Fruit fly (Drosophila melanogaster) whole organism, embryonic: Measurements from ENCODE around the gene Ir92a.
A peak's percentile ranks its signal among the peaks of the same experiment; 100 is the strongest.

Experiments
- ATbp ChIP-seq: fragments of 200-800 bp; sonication (Bioruptor generic); optimal IDR thresholded peaks from 2 replicates; lab custom pipeline; 2017; ENCODE audit warnings: missing biosample characterization, mild to moderate bottlenecking, missing genetic modification characterization, missing genetic modification reagents
- Antp ChIP-seq: fragments of 200-800 bp; sonication (Bioruptor generic); optimal IDR thresholded peaks from 3 replicates; lab custom pipeline; 2016; ENCODE audit warnings: missing biosample characterization, missing genetic modification characterization
- Bteb2 ChIP-seq: fragments of 200-800 bp; sonication (Bioruptor generic); optimal IDR thresholded peaks from 2 replicates; lab custom pipeline; 2016; ENCODE audit warnings: missing biosample characterization, missing genetic modification characterization
- CG10267 ChIP-seq: fragments of 200-800 bp; sonication (Bioruptor generic); optimal IDR thresholded peaks from 2 replicates; lab custom pipeline; 2018; ENCODE audit warnings: missing biosample characterization, mild to moderate bottlenecking, missing genetic modification characterization, moderate library complexity
- CG10654 ChIP-seq: fragments of 200-800 bp; sonication (Bioruptor generic); optimal IDR thresholded peaks from 2 replicates; lab custom pipeline; 2016; ENCODE audit warnings: missing biosample characterization, missing genetic modification characterization
- CG12659 ChIP-seq: fragments of 200-800 bp; sonication (Bioruptor generic); optimal IDR thresholded peaks from 3 replicates; lab custom pipeline; 2017; ENCODE audit warnings: mild to moderate bottlenecking, missing biosample characterization, missing genetic modification reagents, missing genetic modification characterization
- CG12769 ChIP-seq: fragments of 200-800 bp; sonication (Bioruptor generic); optimal IDR thresholded peaks from 2 replicates; lab custom pipeline; 2019; ENCODE audit warnings: missing biosample characterization, mild to moderate bottlenecking, missing genetic modification characterization, moderate library complexity
- CG15011 ChIP-seq: fragments of 200-800 bp; sonication (Bioruptor generic); optimal IDR thresholded peaks from 3 replicates; lab custom pipeline; 2018; ENCODE audit warnings: missing biosample characterization, mild to moderate bottlenecking, missing genetic modification characterization
- CG18262 ChIP-seq: fragments of 200-800 bp; optimal IDR thresholded peaks from 3 replicates; lab custom pipeline; 2019; ENCODE audit warnings: missing biosample characterization, mild to moderate bottlenecking, missing genetic modification characterization, moderate library complexity
- CG18619 ChIP-seq: fragments of 200-800 bp; sonication (Bioruptor generic); optimal IDR thresholded peaks from 3 replicates; lab custom pipeline; 2017; ENCODE audit warnings: missing biosample characterization, mild to moderate bottlenecking, missing genetic modification characterization
- CG2678 ChIP-seq: fragments of 200-800 bp; sonication (Bioruptor generic); optimal IDR thresholded peaks from 3 replicates; lab custom pipeline; 2019; ENCODE audit warnings: missing biosample characterization, mild to moderate bottlenecking, missing genetic modification characterization, moderate library complexity
- CG34422 ChIP-seq: fragments of 200-800 bp; sonication (Bioruptor generic); IDR thresholded peaks from 3 replicates; pipeline ENCODE4 v1.3.6; 2022; ENCODE audit warnings: missing biosample characterization, missing genetic modification characterization
- CG4424 ChIP-seq: fragments of 200-800 bp; sonication (Bioruptor generic); optimal IDR thresholded peaks from 3 replicates; lab custom pipeline; 2016; ENCODE audit warnings: missing biosample characterization, missing genetic modification characterization
- CG5953 ChIP-seq: fragments of 200-800 bp; sonication (Bioruptor generic); IDR thresholded peaks from 2 replicates; pipeline ENCODE4 v1.3.6; 2022; ENCODE audit warnings: missing biosample characterization, missing genetic modification characterization
- CG6272 ChIP-seq: fragments of 200-800 bp; sonication (Bioruptor generic); IDR thresholded peaks from 2 replicates; pipeline ENCODE4 v1.3.6; 2022; ENCODE audit warnings: missing biosample characterization, missing genetic modification characterization
- CG6654 ChIP-seq: fragments of 200-800 bp; sonication (Bioruptor generic); optimal IDR thresholded peaks from 2 replicates; lab custom pipeline; 2017; ENCODE audit warnings: missing biosample characterization, mild to moderate bottlenecking, missing genetic modification characterization
- CG6689 ChIP-seq: fragments of 200-800 bp; sonication (Bioruptor generic); IDR thresholded peaks from 2 replicates; pipeline ENCODE4 v1.3.6; 2022; ENCODE audit warnings: missing biosample characterization, missing genetic modification characterization
- CG6813 ChIP-seq: fragments of 200-800 bp; sonication (Bioruptor generic); optimal IDR thresholded peaks from 2 replicates; lab custom pipeline; 2017; ENCODE audit warnings: missing biosample characterization, missing genetic modification characterization, mild to moderate bottlenecking, moderate library complexity, missing genetic modification reagents
- CG8478 ChIP-seq: fragments of >200 bp; optimal IDR thresholded peaks from 2 replicates; lab custom pipeline; 2018
- CG9727 ChIP-seq: fragments of 200-800 bp; sonication (Bioruptor generic); optimal IDR thresholded peaks from 3 replicates; lab custom pipeline; 2017; ENCODE audit warnings: missing biosample characterization, mild to moderate bottlenecking, missing genetic modification characterization
- D19B ChIP-seq: fragments of 200-800 bp; sonication (Bioruptor generic); optimal IDR thresholded peaks from 2 replicates; lab custom pipeline; 2017; ENCODE audit warnings: missing biosample characterization, mild to moderate bottlenecking, missing genetic modification characterization
- E2f1 ChIP-seq: fragments of 200-800 bp; sonication (Bioruptor generic); IDR thresholded peaks from 2 replicates; pipeline ENCODE4 v1.3.6; 2022; ENCODE audit warnings: missing biosample characterization, missing genetic modification characterization
- HLH3B ChIP-seq: fragments of 200-800 bp; sonication (Bioruptor generic); IDR thresholded peaks from 2 replicates; pipeline ENCODE4 v1.3.6; 2022; ENCODE audit warnings: missing biosample characterization, missing genetic modification characterization
- Lpt ChIP-seq: fragments of >200 bp; optimal IDR thresholded peaks from 2 replicates; lab custom pipeline; 2018; ENCODE audit warnings: missing biosample characterization, missing genetic modification characterization
- NK7.1 ChIP-seq: fragments of 200-800 bp; sonication (Bioruptor generic); optimal IDR thresholded peaks from 3 replicates; lab custom pipeline; 2016; ENCODE audit warnings: missing biosample characterization, missing genetic modification characterization
- Nf-YB ChIP-seq: fragments of 200-800 bp; sonication (Bioruptor generic); optimal IDR thresholded peaks from 3 replicates; lab custom pipeline; 2019; ENCODE audit warnings: missing biosample characterization, mild to moderate bottlenecking, missing genetic modification characterization, moderate library complexity
- Rfx ChIP-seq: fragments of 200-800 bp; sonication (Bioruptor generic); IDR thresholded peaks from 2 replicates; pipeline ENCODE4 v1.3.6; 2022; ENCODE audit warnings: missing biosample characterization, missing genetic modification characterization
- Vsx1 ChIP-seq: fragments of 200-800 bp; sonication (Bioruptor generic); optimal IDR thresholded peaks from 2 replicates; lab custom pipeline; 2017; ENCODE audit warnings: missing biosample characterization, mild to moderate bottlenecking, missing genetic modification characterization, missing genetic modification reagents
- az2 ChIP-seq: fragments of 200-800 bp; sonication (Bioruptor generic); optimal IDR thresholded peaks from 3 replicates; lab custom pipeline; 2016; ENCODE audit warnings: missing biosample characterization, missing genetic modification characterization
- bbx ChIP-seq: fragments of 200-800 bp; sonication (Bioruptor generic); IDR thresholded peaks from 2 replicates; pipeline ENCODE4 v1.3.6; 2022; ENCODE audit warnings: missing biosample characterization, missing genetic modification characterization; ENCODE audit not compliant: partially characterized antibody
- cwo ChIP-seq: fragments of 200-800 bp; sonication (Bioruptor generic); optimal IDR thresholded peaks from 3 replicates; lab custom pipeline; 2017; ENCODE audit warnings: missing biosample characterization, missing genetic modification characterization, mild to moderate bottlenecking, moderate library complexity, missing genetic modification reagents
- dpn ChIP-seq, 2 experiments: fragments of 200-800 bp; sonication (Bioruptor generic); optimal IDR thresholded peaks; 3 replicates each; lab custom pipeline; 2016; ENCODE audit warnings: missing biosample characterization in 2 of 2, missing genetic modification characterization in 2 of 2
- eve ChIP-seq, 2 experiments: fragments of >200 bp; optimal IDR thresholded peaks; 2 replicates each; lab custom pipeline; 2017; ENCODE audit warnings: missing biosample characterization in 2 of 2, missing genetic modification characterization in 2 of 2
- fd102C ChIP-seq: fragments of 200-800 bp; sonication (Bioruptor generic); optimal IDR thresholded peaks from 2 replicates; lab custom pipeline; 2018; ENCODE audit warnings: missing biosample characterization, mild to moderate bottlenecking, missing genetic modification characterization, moderate library complexity
- ftz-f1 ChIP-seq: fragments of 200-800 bp; sonication (Bioruptor generic); optimal IDR thresholded peaks from 2 replicates; lab custom pipeline; 2016; ENCODE audit warnings: missing biosample characterization, missing genetic modification characterization
- gcm ChIP-seq: fragments of 200-800 bp; sonication (Bioruptor generic); optimal IDR thresholded peaks from 2 replicates; lab custom pipeline; 2019; ENCODE audit warnings: missing biosample characterization, mild to moderate bottlenecking, missing genetic modification characterization, moderate library complexity
- gsb ChIP-seq: fragments of 200-800 bp; sonication (Bioruptor generic); IDR thresholded peaks from 2 replicates; pipeline ENCODE4 v1.3.6; 2022; ENCODE audit warnings: missing biosample characterization, missing genetic modification characterization
- insv ChIP-seq, 2 experiments: fragments of 200-800 bp; sonication (Bioruptor generic); optimal IDR thresholded peaks; 3 replicates each; lab custom pipeline; 2016 to 2018; ENCODE audit warnings: missing biosample characterization in 2 of 2, missing genetic modification characterization in 2 of 2
- inv ChIP-seq: fragments of 200-800 bp; sonication (Bioruptor generic); IDR thresholded peaks from 2 replicates; pipeline ENCODE4 v1.3.6; 2022; ENCODE audit warnings: missing biosample characterization, missing genetic modification characterization; ENCODE audit not compliant: partially characterized antibody
- onecut ChIP-seq: fragments of 200-800 bp; sonication (Bioruptor generic); IDR thresholded peaks from 2 replicates; pipeline ENCODE4 v1.3.6; 2022; ENCODE audit warnings: missing biosample characterization, missing genetic modification characterization
- otp ChIP-seq: fragments of 200-800 bp; sonication (Bioruptor generic); IDR thresholded peaks from 3 replicates; pipeline ENCODE4, ENCODE4 v1.3.6; 2022; ENCODE audit warnings: missing biosample characterization, missing genetic modification characterization
- pb ChIP-seq: fragments of 200-800 bp; sonication (Bioruptor generic); optimal IDR thresholded peaks from 3 replicates; lab custom pipeline; 2016; ENCODE audit warnings: missing biosample characterization, missing genetic modification characterization
- sens ChIP-seq: fragments of 200-800 bp; sonication (Bioruptor generic); peaks from one replicate; lab custom pipeline; 2016; ENCODE audit warnings: missing biosample characterization, missing genetic modification characterization
- seq ChIP-seq: fragments of 200-800 bp; sonication (Bioruptor generic); IDR thresholded peaks from 2 replicates; pipeline ENCODE4 v1.3.6; 2022; ENCODE audit warnings: missing biosample characterization, missing genetic modification characterization
- sima ChIP-seq: fragments of 200-800 bp; sonication (Bioruptor generic); optimal IDR thresholded peaks from 2 replicates; lab custom pipeline; 2016; ENCODE audit warnings: missing biosample characterization, missing genetic modification characterization
- sna ChIP-seq: fragments of 200-800 bp; sonication (Bioruptor generic); IDR thresholded peaks from 2 replicates; pipeline ENCODE4 v1.3.6; 2022; ENCODE audit warnings: missing biosample characterization, missing genetic modification characterization; ENCODE audit not compliant: partially characterized antibody
- trh ChIP-seq: fragments of 200-800 bp; sonication (Bioruptor generic); optimal IDR thresholded peaks from 2 replicates; lab custom pipeline; 2016; ENCODE audit warnings: missing biosample characterization, missing genetic modification characterization
- tx ChIP-seq: fragments of 200-800 bp; sonication (Bioruptor generic); optimal IDR thresholded peaks from 2 replicates; lab custom pipeline; 2016; ENCODE audit warnings: missing biosample characterization, missing genetic modification characterization
- wek ChIP-seq: fragments of 200-800 bp; sonication (Bioruptor generic); optimal IDR thresholded peaks from 3 replicates; lab custom pipeline; 2018; ENCODE audit warnings: missing biosample characterization, mild to moderate bottlenecking, missing genetic modification characterization, moderate library complexity

Gene Ir92a

dm6 chr3R:20308972-20309660 lies 29.7 kb upstream of the Ir92a start, which contains the start of gene Orp8 (continued):
- TF ChIP-seq seq (GFP tag; lab: Robert Waterston, UW) (peak; percentile 64; the same call in 1 of the 2 replicates), HLH3B (no peak), CG10654 (GFP tag; lab: Kevin White, UChicago) (no peak), ftz-f1 (GFP tag; lab: Kevin White, UChicago) (no peak), CG6813 (GFP tag; lab: Kevin White, UChicago) (no peak), trh (GFP tag; lab: Kevin White, UChicago) (no peak), Rfx (GFP tag; lab: Robert Waterston, UW) (peak; percentile 47; the same call in 1 of the 2 replicates), eve (GFP tag; optimal IDR thresholded peaks at IDR 0.05; lab: Kevin White, UChicago) (no peak), Bteb2 (no peak), CG6654 (no peak), pb (no peak), CG34422 (GFP tag; lab: Robert Waterston, UW) (no peak; the same call in 2 of the 3 replicates), sens (peak; percentile 70), E2f1 (GFP tag; lab: Robert Waterston, UW) (no peak), sna (GFP tag; lab: Robert Waterston, UW) (peak; percentile 54; the same call in 1 of the 2 replicates), sima (GFP tag; lab: Kevin White, UChicago) (no peak), cwo (peak; percentile 46), Lpt (GFP tag; lab: Kevin White, UChicago) (no peak), CG18619 (no peak), CG8478 (lab: Kevin White, UChicago) (no peak), inv (GFP tag; lab: Robert Waterston, UW) (0 out of 2 replicates have a peak, but pooled peaks have one; percentile 14), Antp (GFP tag; lab: Kevin White, UChicago) (no peak), CG12659 (GFP tag; lab: Kevin White, UChicago) (peak; percentile 40), gsb (GFP tag; lab: Robert Waterston, UW) (no peak), CG4424 (GFP tag; lab: Kevin White, UChicago) (no peak), CG12769 (tag; lab: Kevin White, UChicago) (peak; percentile 97), Nf-YB (GFP tag; lab: Kevin White, UChicago) (no peak), az2 (GFP tag; lab: Kevin White, UChicago) (no peak), CG18262 (tag; lab: Kevin White, UChicago) (no peak), tx (no peak), gcm (GFP tag; lab: Kevin White, UChicago) (peak; percentile 66), ATbp (GFP tag; lab: Kevin White, UChicago) (no peak), fd102C (GFP tag; lab: Kevin White, UChicago) (no peak), CG6272 (GFP tag; lab: Robert Waterston, UW) (no peak), CG15011 (GFP tag; lab: Kevin White, UChicago) (no peak), NK7.1 (no peak)

- TF ChIP-seq Vsx1 (peak; percentile 39), bbx (0 out of 2 replicates have a peak, but pooled peaks have one; percentile 36), onecut (GFP tag; lab: Robert Waterston, UW) (peak; percentile 91), CG5953 (0 out of 2 replicates have a peak, but pooled peaks have one; percentile 44), insv (GFP tag; optimal IDR thresholded peaks at IDR 0.05; lab: Kevin White, UChicago) (peak; percentile 36 to 91), CG10267 (no peak), otp (no peak), CG9727 (no peak), dpn (GFP tag; optimal IDR thresholded peaks at IDR 0.05; lab: Kevin White, UChicago) (peak in 1 of 2 experiments; percentile 1), wek (GFP tag; lab: Kevin White, UChicago) (no peak), D19B (GFP tag; lab: Kevin White, UChicago) (peak; percentile 5), CG2678 (tag; lab: Kevin White, UChicago) (peak; percentile 34), CG6689 (GFP tag; lab: Robert Waterston, UW) (peak; percentile 25; the same call in 1 of the 2 replicates)
These were observed 28.9 kb upstream of the Ir92a start for dm6 chr3R:20309661-20310497.
